Worm (Caenorhabditis elegans) whole organism, late embryonic: ENCODE data around the gene tra-4.
A peak's percentile ranks its signal among the peaks of the same experiment; 100 is the strongest.

ENCODE experiments used
- C08G9.2 ChIP-seq: sonication (generic microtip); optimal IDR thresholded peaks from 2 replicates; lab custom pipeline; 2016; ENCODE audit warnings: mild to moderate bottlenecking, missing genetic modification characterization, moderate library complexity, missing compliant biosample characterization
- F13H6.1 ChIP-seq: sonication (generic microtip); optimal IDR thresholded peaks from 2 replicates; lab custom pipeline; 2016; ENCODE audit warnings: missing genetic modification characterization, missing compliant biosample characterization
- T23F11.4 ChIP-seq: fragments of 200-800 bp; sonication (Bioruptor generic); optimal IDR thresholded peaks from 2 replicates; lab custom pipeline; 2018; ENCODE audit warnings: mild to moderate bottlenecking, missing genetic modification characterization, missing compliant biosample characterization
- Y22D7AL.16 ChIP-seq: sonication (generic microtip); optimal IDR thresholded peaks from 2 replicates; lab custom pipeline; 2016; ENCODE audit warnings: missing genetic modification characterization, missing compliant biosample characterization
- ama-1 ChIP-seq: fragments of 150-350 bp; optimal IDR thresholded peaks from 2 replicates; lab custom pipeline; 2014
- ceh-14 ChIP-seq: sonication (generic microtip); optimal IDR thresholded peaks from 2 replicates; lab custom pipeline; 2016; ENCODE audit warnings: missing genotype, missing genetic modification characterization, missing compliant biosample characterization
- ceh-18 ChIP-seq: sonication (generic microtip); optimal IDR thresholded peaks from 2 replicates; lab custom pipeline; 2016; ENCODE audit warnings: missing genetic modification characterization, missing compliant biosample characterization
- ceh-19 ChIP-seq: fragments of 200-800 bp; sonication (Bioruptor generic); optimal IDR thresholded peaks from 2 replicates; lab custom pipeline; 2018; ENCODE audit warnings: mild to moderate bottlenecking, missing genetic modification characterization, missing compliant biosample characterization
- ceh-2 ChIP-seq: sonication (generic microtip); optimal IDR thresholded peaks from 2 replicates; lab custom pipeline; 2016; ENCODE audit warnings: missing genotype, missing genetic modification characterization, missing compliant biosample characterization
- ceh-22 ChIP-seq: sonication (generic microtip); optimal IDR thresholded peaks from 2 replicates; lab custom pipeline; 2017; ENCODE audit warnings: missing biosample characterization, missing genetic modification characterization
- ceh-24 ChIP-seq: sonication (generic microtip); optimal IDR thresholded peaks from 2 replicates; lab custom pipeline; 2016; ENCODE audit warnings: mild to moderate bottlenecking, missing genetic modification characterization, missing compliant biosample characterization
- ceh-30 ChIP-seq: fragments of 150-350 bp; optimal IDR thresholded peaks from 2 replicates; lab custom pipeline; 2014; ENCODE audit warnings: missing biosample characterization, missing genetic modification characterization
- ceh-31 ChIP-seq: sonication (generic microtip); optimal IDR thresholded peaks from 2 replicates; lab custom pipeline; 2016; ENCODE audit warnings: missing genetic modification characterization, missing compliant biosample characterization
- ceh-45 ChIP-seq: fragments of 200-800 bp; sonication (Bioruptor generic); IDR thresholded peaks from 2 replicates; pipeline ENCODE4 v1.3.6; 2022; ENCODE audit warnings: missing genetic modification reagents, missing genetic modification characterization, missing compliant biosample characterization
- ceh-48 ChIP-seq: sonication (generic microtip); optimal IDR thresholded peaks from 2 replicates; lab custom pipeline; 2016; ENCODE audit warnings: missing genetic modification characterization, inconsistent platforms, missing compliant biosample characterization
- che-1 ChIP-seq: sonication (generic microtip); optimal IDR thresholded peaks from 2 replicates; lab custom pipeline; 2016; ENCODE audit warnings: mild to moderate bottlenecking, missing genetic modification characterization, missing compliant biosample characterization
- dmd-4 ChIP-seq: sonication (generic microtip); optimal IDR thresholded peaks from 2 replicates; lab custom pipeline; 2016; ENCODE audit warnings: borderline replicate concordance, missing genetic modification characterization, missing compliant biosample characterization
- dve-1 ChIP-seq: sonication (generic microtip); optimal IDR thresholded peaks from 2 replicates; lab custom pipeline; 2017; ENCODE audit warnings: antibody characterized with exemption, mild to moderate bottlenecking, missing genetic modification characterization, missing compliant biosample characterization
- elt-2 ChIP-seq: sonication (generic microtip); optimal IDR thresholded peaks from 2 replicates; lab custom pipeline; 2016; ENCODE audit warnings: missing genetic modification reagents, missing genetic modification characterization, missing compliant biosample characterization
- elt-4 ChIP-seq: sonication (generic microtip); optimal IDR thresholded peaks from 2 replicates; lab custom pipeline; 2016; ENCODE audit warnings: missing genetic modification characterization, missing compliant biosample characterization
- eyg-1 ChIP-seq: sonication (generic microtip); optimal IDR thresholded peaks from 2 replicates; lab custom pipeline; 2016; ENCODE audit warnings: missing genotype, missing genetic modification characterization, missing compliant biosample characterization
- fax-1 ChIP-seq: sonication (generic microtip); optimal IDR thresholded peaks from 2 replicates; lab custom pipeline; 2016; ENCODE audit warnings: missing genotype, missing genetic modification characterization, missing compliant biosample characterization
- fkh-10 ChIP-seq: fragments of 150-350 bp; optimal IDR thresholded peaks from 2 replicates; lab custom pipeline; 2014; ENCODE audit warnings: missing biosample characterization, missing genetic modification reagents, missing genetic modification characterization
- gmeb-2 ChIP-seq: sonication (generic microtip); optimal IDR thresholded peaks from 2 replicates; lab custom pipeline; 2016; ENCODE audit warnings: missing genetic modification characterization, inconsistent platforms, missing compliant biosample characterization
- hlh-15 ChIP-seq: sonication (generic microtip); optimal IDR thresholded peaks from 2 replicates; lab custom pipeline; 2016; ENCODE audit warnings: missing genetic modification characterization, missing compliant biosample characterization
- hlh-30 ChIP-seq: sonication (generic microtip); optimal IDR thresholded peaks from 2 replicates; lab custom pipeline; 2017; ENCODE audit warnings: antibody characterized with exemption, missing genetic modification characterization, missing compliant biosample characterization; ENCODE audit not compliant: insufficient read depth
- hlh-8 ChIP-seq: sonication (generic microtip); optimal IDR thresholded peaks from 2 replicates; lab custom pipeline; 2016; ENCODE audit warnings: missing genotype, missing genetic modification characterization, missing compliant biosample characterization
- lim-6 ChIP-seq: sonication (generic microtip); optimal IDR thresholded peaks from 2 replicates; lab custom pipeline; 2016; ENCODE audit warnings: missing genetic modification characterization, missing compliant biosample characterization
- lin-11 ChIP-seq: fragments of 200-800 bp; sonication (Bioruptor generic); optimal IDR thresholded peaks from 2 replicates; lab custom pipeline; 2018; ENCODE audit warnings: mild to moderate bottlenecking, missing genetic modification characterization, missing compliant biosample characterization
- madf-2 ChIP-seq: sonication (generic microtip); optimal IDR thresholded peaks from 2 replicates; lab custom pipeline; 2017; ENCODE audit warnings: missing genetic modification characterization, missing compliant biosample characterization
- mec-3 ChIP-seq: sonication (generic microtip); optimal IDR thresholded peaks from 2 replicates; lab custom pipeline; 2016; ENCODE audit warnings: borderline replicate concordance, missing genetic modification characterization, missing compliant biosample characterization
- nfya-1 ChIP-seq: sonication (generic microtip); optimal IDR thresholded peaks from 2 replicates; lab custom pipeline; 2017; ENCODE audit warnings: missing genetic modification characterization, mild to moderate bottlenecking, missing compliant biosample characterization, antibody characterized with exemption, moderate library complexity
- nhr-232 ChIP-seq: sonication (generic microtip); optimal IDR thresholded peaks from 2 replicates; lab custom pipeline; 2016; ENCODE audit warnings: missing genetic modification characterization, missing compliant biosample characterization
- npax-4 ChIP-seq: sonication (generic microtip); optimal IDR thresholded peaks from 2 replicates; lab custom pipeline; 2016; ENCODE audit warnings: missing genetic modification characterization, missing compliant biosample characterization
- odd-2 ChIP-seq: sonication (generic microtip); optimal IDR thresholded peaks from 2 replicates; lab custom pipeline; 2017; ENCODE audit warnings: antibody characterized with exemption, mild to moderate bottlenecking, missing genetic modification characterization, missing compliant biosample characterization
- pag-3 ChIP-seq: sonication (generic microtip); optimal IDR thresholded peaks from 2 replicates; lab custom pipeline; 2016; ENCODE audit warnings: missing compliant biosample characterization, missing genetic modification characterization, borderline replicate concordance
- pat-9 ChIP-seq: fragments of 200-800 bp; sonication (Bioruptor generic); optimal IDR thresholded peaks from 2 replicates; lab custom pipeline; 2018; ENCODE audit warnings: mild to moderate bottlenecking, missing genetic modification characterization, moderate library complexity, missing compliant biosample characterization
- pax-1 ChIP-seq: fragments of 150-350 bp; optimal IDR thresholded peaks from 2 replicates; lab custom pipeline; 2014; ENCODE audit warnings: missing biosample characterization, missing genetic modification characterization
- pha-2 ChIP-seq: sonication (generic microtip); optimal IDR thresholded peaks from 2 replicates; lab custom pipeline; 2017; ENCODE audit warnings: mild to moderate bottlenecking, missing genetic modification characterization, missing compliant biosample characterization
- pha-4 ChIP-seq: fragments of 150-350 bp; optimal IDR thresholded peaks from 2 replicates; lab custom pipeline; 2018; ENCODE audit warnings: missing biosample characterization, missing genetic modification reagents, missing genetic modification characterization
- pqm-1 ChIP-seq: sonication (generic microtip); optimal IDR thresholded peaks from 2 replicates; lab custom pipeline; 2016; ENCODE audit warnings: missing genetic modification characterization, missing compliant biosample characterization
- pros-1 ChIP-seq: fragments of 150-350 bp; optimal IDR thresholded peaks from 2 replicates; lab custom pipeline; 2014; ENCODE audit warnings: missing biosample characterization, missing genetic modification reagents, missing genetic modification characterization
- rnt-1 ChIP-seq: sonication (generic microtip); optimal IDR thresholded peaks from 2 replicates; lab custom pipeline; 2016; ENCODE audit warnings: missing genetic modification characterization, missing compliant biosample characterization
- sox-4 ChIP-seq: sonication (generic microtip); optimal IDR thresholded peaks from 2 replicates; lab custom pipeline; 2017; ENCODE audit warnings: mild to moderate bottlenecking, missing genetic modification characterization, inconsistent platforms, missing compliant biosample characterization
- tbx-2 ChIP-seq: sonication (generic microtip); optimal IDR thresholded peaks from 2 replicates; lab custom pipeline; 2016; ENCODE audit warnings: missing genetic modification characterization, missing compliant biosample characterization
- tbx-7 ChIP-seq: sonication (generic microtip); optimal IDR thresholded peaks from 2 replicates; lab custom pipeline; 2016; ENCODE audit warnings: missing genotype, missing genetic modification characterization, missing compliant biosample characterization
- ttx-3 ChIP-seq: sonication (generic microtip); optimal IDR thresholded peaks from 2 replicates; lab custom pipeline; 2016; ENCODE audit warnings: missing genetic modification reagents, missing genetic modification characterization, missing compliant biosample characterization
- unc-3 ChIP-seq, 2 experiments: fragments of 200-800 bp in 1 of 2; sonication (Bioruptor generic) in 1 of 2; sonication (generic microtip) in 1 of 2; conservative IDR thresholded peaks in 1 of 2; optimal IDR thresholded peaks in 1 of 2; 2 replicates each; pipeline versions ENCODE4 v1.3.6 to Lab custom; 2016 to 2022; ENCODE audit warnings: missing compliant biosample characterization in 2 of 2, missing genetic modification characterization in 2 of 2, missing genetic modification reagents in 1 of 2
- unc-42 ChIP-seq: sonication (generic microtip); optimal IDR thresholded peaks from 2 replicates; lab custom pipeline; 2016; ENCODE audit warnings: missing genotype, missing genetic modification characterization, missing compliant biosample characterization
- unc-55 ChIP-seq: sonication (generic microtip); optimal IDR thresholded peaks from 2 replicates; lab custom pipeline; 2017; ENCODE audit warnings: missing biosample characterization, missing genetic modification reagents, missing genetic modification characterization
- unc-86 ChIP-seq: sonication (generic microtip); optimal IDR thresholded peaks from 2 replicates; lab custom pipeline; 2016; ENCODE audit warnings: missing genetic modification characterization, missing compliant biosample characterization
- zip-5 ChIP-seq: sonication (generic microtip); optimal IDR thresholded peaks from 2 replicates; lab custom pipeline; 2016; ENCODE audit warnings: missing genetic modification characterization, missing compliant biosample characterization
- ztf-16 ChIP-seq: sonication (generic microtip); optimal IDR thresholded peaks from 2 replicates; lab custom pipeline; 2017; ENCODE audit warnings: missing genetic modification characterization, missing compliant biosample characterization

tra-4 gene

DNA sequence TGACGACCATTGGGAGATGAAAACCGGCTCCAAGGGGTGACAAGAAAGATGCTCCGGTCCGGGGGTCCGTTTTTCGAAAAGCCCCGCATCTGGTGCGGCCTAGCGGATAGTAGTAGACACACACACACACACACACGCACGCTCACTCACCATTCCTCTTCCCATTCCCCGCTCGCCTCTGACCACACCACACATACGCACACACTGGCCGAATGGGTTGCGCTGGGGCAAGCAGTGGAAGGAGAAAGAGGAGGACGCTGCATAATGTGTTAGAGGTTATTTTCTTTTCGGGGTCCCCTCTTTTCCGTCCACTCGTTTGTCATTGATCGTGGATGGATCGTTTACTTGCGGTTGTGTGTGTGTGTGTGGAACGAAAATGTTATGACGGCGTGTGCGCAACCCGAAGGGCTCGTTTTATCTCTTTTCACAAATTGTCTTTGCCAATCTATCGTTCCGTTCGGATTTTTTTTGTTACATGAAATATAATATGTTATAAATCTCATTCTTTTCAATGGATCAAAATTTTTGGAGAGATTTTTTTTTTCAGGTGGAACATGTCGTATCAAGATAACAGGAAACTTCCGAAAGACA, 28.0 kb upstream of the tra-4 start, which contains the start of gene vang-1:
Gene vang-1, plus strand, starts transcription at position 541 of the 591 bp plus-strand sequence.
- TF ChIP-seq gmeb-2 (tag; lab: Kevin White, UChicago), result no peak
- TF ChIP-seq sox-4 (tag; lab: Kevin White, UChicago), result peak; percentile 53
- peak; percentile 3 for TF ChIP-seq eyg-1 (tag; lab: Kevin White, UChicago)
- no peak for TF ChIP-seq ttx-3 (tag; lab: Kevin White, UChicago)
- peak; percentile 25 for TF ChIP-seq T23F11.4
- peak; percentile 3 for TF ChIP-seq ztf-16 (tag; lab: Kevin White, UChicago)
- TF ChIP-seq fkh-10, result no peak
- TF ChIP-seq nfya-1 (tag; lab: Kevin White, UChicago), result peak; percentile 65
- no peak for TF ChIP-seq Y22D7AL.16
- peak; percentile 67 for TF ChIP-seq ceh-31 (tag; lab: Kevin White, UChicago)
- TF ChIP-seq pha-2, result no peak
- peak; percentile 19 for TF ChIP-seq pros-1 (tag; lab: Kevin White, UChicago)
- no peak for TF ChIP-seq elt-4 (tag; lab: Kevin White, UChicago)
- TF ChIP-seq che-1 (tag; lab: Kevin White, UChicago), result no peak
- no peak for TF ChIP-seq lim-6 (tag; lab: Kevin White, UChicago)
- no peak for TF ChIP-seq ceh-22 (tag; lab: Kevin White, UChicago)
- no peak for TF ChIP-seq hlh-30
- peak; percentile 56 for TF ChIP-seq ceh-14 (tag; lab: Kevin White, UChicago)
- TF ChIP-seq npax-4, result no peak
- TF ChIP-seq tbx-2 (tag; lab: Kevin White, UChicago), result peak; percentile 74
- no peak for TF ChIP-seq dmd-4 (tag; lab: Kevin White, UChicago)
- TF ChIP-seq pha-4, result no peak
- no peak for TF ChIP-seq zip-5 (tag; lab: Kevin White, UChicago)
- peak; percentile 25 for TF ChIP-seq ceh-2 (tag; lab: Kevin White, UChicago)
- TF ChIP-seq unc-86 (tag; lab: Kevin White, UChicago), result no peak
- TF ChIP-seq ama-1, result no peak
- no peak for TF ChIP-seq lin-11 (tag; lab: Kevin White, UChicago)
- no peak for TF ChIP-seq hlh-15
- no peak for TF ChIP-seq ceh-48 (tag; lab: Kevin White, UChicago)
- no peak for TF ChIP-seq pqm-1 (tag; lab: Kevin White, UChicago)
- no peak for TF ChIP-seq odd-2 (tag; lab: Kevin White, UChicago)
- TF ChIP-seq madf-2, result peak; percentile 33
- no peak for TF ChIP-seq ceh-45 (GFP tag; lab: Robert Waterston, UW)
- TF ChIP-seq pax-1 (tag; lab: Kevin White, UChicago), result no peak
- TF ChIP-seq C08G9.2, result peak; percentile 53
- no peak for TF ChIP-seq mec-3
- TF ChIP-seq elt-2 (tag; lab: Kevin White, UChicago), result peak; percentile 16
- peak; percentile 36 for TF ChIP-seq ceh-18
- TF ChIP-seq pat-9 (tag; lab: Kevin White, UChicago), result peak; percentile 26
- TF ChIP-seq ceh-24 (tag; lab: Kevin White, UChicago), result no peak
- no peak for TF ChIP-seq unc-3 (GFP tag; conservative IDR thresholded peaks at IDR 0.05; lab: Robert Waterston, UW)
- no peak for TF ChIP-seq unc-3 (tag; optimal IDR thresholded peaks at IDR 0.05; lab: Kevin White, UChicago)
- TF ChIP-seq fax-1, result no peak
- no peak for TF ChIP-seq nhr-232 (tag; lab: Kevin White, UChicago)
- no peak for TF ChIP-seq tbx-7 (tag; lab: Kevin White, UChicago)
- TF ChIP-seq hlh-8, result peak; percentile 31
- TF ChIP-seq rnt-1 (tag; lab: Kevin White, UChicago), result peak; percentile 92
- no peak for TF ChIP-seq dve-1 (tag; lab: Kevin White, UChicago)
- peak; percentile 72 for TF ChIP-seq ceh-19 (GFP tag; lab: Kevin White, UChicago)
- peak; percentile 15 for TF ChIP-seq unc-42 (tag; lab: Kevin White, UChicago)
- no peak for TF ChIP-seq unc-55 (GFP tag; lab: Kevin White, UChicago)
- TF ChIP-seq F13H6.1 (tag; lab: Kevin White, UChicago), result peak; percentile 0
- no peak for TF ChIP-seq ceh-30 (tag; lab: Kevin White, UChicago)
- no peak for TF ChIP-seq pag-3 (tag; lab: Kevin White, UChicago)
